Worm (Caenorhabditis elegans) whole organism, L4/young adult: ENCODE results near the gene math-26.

Experiments
- dao-5 ChIP-seq: sonication (generic microtip); optimal IDR thresholded peaks from 2 replicates; lab custom pipeline; 2016; ENCODE audit warnings: missing genotype, missing genetic modification characterization, moderate library complexity, missing compliant biosample characterization
- him-1 ChIP-seq: sonication (generic microtip); optimal IDR thresholded peaks from 2 replicates; lab custom pipeline; 2016; ENCODE audit warnings: missing genotype, missing genetic modification reagents, missing genetic modification characterization, missing compliant biosample characterization

DNA sequence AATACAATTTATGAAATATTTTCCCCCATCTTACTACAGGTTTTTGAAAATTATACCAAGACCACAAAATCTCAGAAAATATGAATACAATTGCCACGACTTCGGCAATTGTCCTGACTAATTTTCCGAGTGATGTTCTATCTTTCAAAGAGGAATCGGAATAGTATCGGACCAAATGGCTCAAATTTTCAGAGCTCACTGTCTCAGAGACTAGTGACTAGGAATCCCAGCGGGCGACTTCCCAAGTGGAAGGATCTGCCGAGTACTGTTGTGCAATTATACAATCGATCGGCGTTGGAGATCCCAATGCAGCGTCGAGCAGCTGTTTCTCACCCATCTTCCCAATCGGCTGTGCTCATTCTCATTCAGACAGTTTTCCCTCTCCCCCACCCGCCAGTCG is 45.7 kb upstream of the math-26 start, which contains the start of gene F45C12.17:
- TF ChIP-seq him-1 (tag; lab: Kevin White, UChicago) (no peak), dao-5 (tag; lab: Kevin White, UChicago) (no peak)
